Fruit fly (Drosophila melanogaster) whole organism, embryonic: Measurements from ENCODE around the gene Rbp4.

Source experiments
- Aef1 ChIP-seq: fragments of 200-800 bp; sonication (Bioruptor generic); IDR thresholded peaks from 3 replicates; pipeline ENCODE4 v1.3.6; 2022; ENCODE audit warnings: missing biosample characterization, missing genetic modification characterization
- Blimp-1 ChIP-seq: fragments of 200-800 bp; sonication (Bioruptor generic); optimal IDR thresholded peaks from 3 replicates; lab custom pipeline; 2018; ENCODE audit warnings: missing biosample characterization, missing genetic modification characterization, mild to moderate bottlenecking, moderate library complexity, missing genetic modification reagents
- CG10267 ChIP-seq: fragments of 200-800 bp; sonication (Bioruptor generic); optimal IDR thresholded peaks from 2 replicates; lab custom pipeline; 2018; ENCODE audit warnings: missing biosample characterization, mild to moderate bottlenecking, missing genetic modification characterization, moderate library complexity
- CG10543 ChIP-seq: fragments of 200-800 bp; sonication (Bioruptor generic); optimal IDR thresholded peaks from 3 replicates; lab custom pipeline; 2017; ENCODE audit warnings: missing biosample characterization, mild to moderate bottlenecking, missing genetic modification characterization, moderate library complexity
- CG10565 ChIP-seq: fragments of 200-800 bp; sonication (Bioruptor generic); optimal IDR thresholded peaks from 3 replicates; lab custom pipeline; 2016; ENCODE audit warnings: missing biosample characterization, mild to moderate bottlenecking, missing genetic modification characterization
- CG12155 ChIP-seq: fragments of 200-800 bp; sonication (Bioruptor generic); optimal IDR thresholded peaks from 3 replicates; lab custom pipeline; 2016; ENCODE audit warnings: missing biosample characterization, missing genetic modification characterization
- CG12391 ChIP-seq: fragments of 200-800 bp; sonication (Bioruptor generic); optimal IDR thresholded peaks from 3 replicates; lab custom pipeline; 2018; ENCODE audit warnings: missing biosample characterization, mild to moderate bottlenecking, missing genetic modification characterization, moderate library complexity
- CG12769 ChIP-seq: fragments of 200-800 bp; sonication (Bioruptor generic); optimal IDR thresholded peaks from 2 replicates; lab custom pipeline; 2019; ENCODE audit warnings: missing biosample characterization, mild to moderate bottlenecking, missing genetic modification characterization, moderate library complexity
- CG13123 ChIP-seq: fragments of 200-800 bp; sonication (Bioruptor generic); optimal IDR thresholded peaks from 2 replicates; lab custom pipeline; 2016; ENCODE audit warnings: missing biosample characterization, missing genetic modification characterization
- CG13296 ChIP-seq: fragments of 200-800 bp; sonication (Bioruptor generic); optimal IDR thresholded peaks from 3 replicates; lab custom pipeline; 2018; ENCODE audit warnings: missing biosample characterization, mild to moderate bottlenecking, missing genetic modification characterization
- CG15514 ChIP-seq: fragments of 200-800 bp; sonication (Bioruptor generic); optimal IDR thresholded peaks from 3 replicates; lab custom pipeline; 2017; ENCODE audit warnings: missing biosample characterization, missing genetic modification characterization, mild to moderate bottlenecking, moderate library complexity, missing genetic modification reagents
- CG1792 ChIP-seq: fragments of 200-800 bp; sonication (Bioruptor generic); optimal IDR thresholded peaks from 2 replicates; lab custom pipeline; 2016; ENCODE audit warnings: missing biosample characterization, missing genetic modification characterization
- CG2875 ChIP-seq: fragments of 200-800 bp; sonication (Bioruptor generic); optimal IDR thresholded peaks from 2 replicates; lab custom pipeline; 2017; ENCODE audit warnings: missing biosample characterization, mild to moderate bottlenecking, missing genetic modification characterization, missing genetic modification reagents
- CG2889 ChIP-seq: fragments of 200-800 bp; sonication (Bioruptor generic); IDR thresholded peaks from 3 replicates; pipeline ENCODE4 v1.3.6; 2022; ENCODE audit warnings: missing biosample characterization, missing genetic modification characterization
- CG30403 ChIP-seq: fragments of 200-800 bp; sonication (Bioruptor generic); optimal IDR thresholded peaks from 3 replicates; lab custom pipeline; 2016; ENCODE audit warnings: missing biosample characterization, missing genetic modification characterization
- CG31224 ChIP-seq: fragments of 200-800 bp; sonication (Bioruptor generic); IDR thresholded peaks from 2 replicates; pipeline ENCODE4 v1.3.6; 2022; ENCODE audit warnings: missing biosample characterization, missing genetic modification characterization
- CG4854 ChIP-seq: fragments of 200-800 bp; sonication (Bioruptor generic); optimal IDR thresholded peaks from 2 replicates; lab custom pipeline; 2016; ENCODE audit warnings: missing biosample characterization, missing genetic modification characterization, inconsistent platforms
- CG8359 ChIP-seq: fragments of 200-800 bp; sonication (Bioruptor generic); optimal IDR thresholded peaks from 2 replicates; lab custom pipeline; 2017; ENCODE audit warnings: missing biosample characterization, mild to moderate bottlenecking, missing genetic modification characterization, borderline replicate concordance
- Dfd ChIP-seq, 2 experiments: fragments of >200 bp; optimal IDR thresholded peaks; 2 replicates each; lab custom pipeline; 2017; ENCODE audit warnings: missing biosample characterization in 2 of 2, missing genetic modification characterization in 2 of 2
- Dip3 ChIP-seq: fragments of 200-800 bp; sonication (Bioruptor generic); optimal IDR thresholded peaks from 3 replicates; lab custom pipeline; 2016; ENCODE audit warnings: missing biosample characterization, missing genetic modification characterization
- Doc2 ChIP-seq: fragments of 200-800 bp; sonication (Bioruptor generic); IDR thresholded peaks from 2 replicates; pipeline ENCODE4 v1.3.6; 2022; ENCODE audit warnings: missing biosample characterization, missing genetic modification characterization
- Ets97D ChIP-seq: fragments of 200-800 bp; sonication (Bioruptor generic); optimal IDR thresholded peaks from 3 replicates; lab custom pipeline; 2016; ENCODE audit warnings: missing biosample characterization, missing genetic modification characterization
- Fer2 ChIP-seq: fragments of 200-800 bp; sonication (Bioruptor generic); optimal IDR thresholded peaks from 2 replicates; lab custom pipeline; 2018; ENCODE audit warnings: missing biosample characterization, mild to moderate bottlenecking, missing genetic modification characterization, moderate library complexity
- Hsf ChIP-seq: fragments of 200-800 bp; sonication (Bioruptor generic); optimal IDR thresholded peaks from 3 replicates; lab custom pipeline; 2016; ENCODE audit warnings: missing biosample characterization, missing genetic modification characterization
- Poxn ChIP-seq: fragments of 200-800 bp; sonication (Bioruptor generic); IDR thresholded peaks from 2 replicates; pipeline ENCODE4 v1.3.6; 2022; ENCODE audit warnings: missing biosample characterization, missing genetic modification characterization
- Ravus ChIP-seq: fragments of 200-800 bp; sonication (Bioruptor generic); IDR thresholded peaks from 2 replicates; pipeline ENCODE4 v1.3.6; 2022; ENCODE audit warnings: missing biosample characterization, missing genetic modification characterization
- Scr ChIP-seq: fragments of 200-800 bp; sonication (Bioruptor generic); IDR thresholded peaks from 2 replicates; pipeline ENCODE4 v1.3.6; 2022; ENCODE audit warnings: missing biosample characterization, missing genetic modification characterization; ENCODE audit not compliant: partially characterized antibody
- Side ChIP-seq: fragments of 200-800 bp; sonication (Bioruptor generic); optimal IDR thresholded peaks from 2 replicates; lab custom pipeline; 2016; ENCODE audit warnings: missing biosample characterization, missing genetic modification characterization
- Sry-β ChIP-seq: fragments of 200-800 bp; sonication (Bioruptor generic); optimal IDR thresholded peaks from 2 replicates; lab custom pipeline; 2018; ENCODE audit warnings: missing biosample characterization, mild to moderate bottlenecking, missing genetic modification characterization, moderate library complexity
- Ssrp ChIP-seq: fragments of 200-800 bp; sonication (Bioruptor generic); optimal IDR thresholded peaks from 2 replicates; lab custom pipeline; 2018; ENCODE audit warnings: missing biosample characterization, mild to moderate bottlenecking, missing genetic modification characterization, moderate library complexity
- Usf ChIP-seq: fragments of 200-800 bp; sonication (Bioruptor generic); optimal IDR thresholded peaks from 2 replicates; lab custom pipeline; 2017; ENCODE audit warnings: missing genotype, missing biosample characterization, missing genetic modification characterization
- dan ChIP-seq: fragments of 200-800 bp; sonication (Bioruptor generic); IDR thresholded peaks from 2 replicates; pipeline ENCODE4 v1.3.6; 2022; ENCODE audit warnings: missing biosample characterization, missing genetic modification characterization
- danr ChIP-seq: fragments of 200-800 bp; sonication (Bioruptor generic); IDR thresholded peaks from 2 replicates; pipeline ENCODE4 v1.3.6; 2022; ENCODE audit warnings: missing biosample characterization, missing genetic modification characterization
- dimm ChIP-seq: fragments of 200-800 bp; sonication (Bioruptor generic); IDR thresholded peaks from 2 replicates; pipeline ENCODE4 v1.3.6; 2022; ENCODE audit warnings: missing biosample characterization, missing genetic modification characterization
- ewg ChIP-seq: fragments of 200-800 bp; sonication (Bioruptor generic); optimal IDR thresholded peaks from 3 replicates; lab custom pipeline; 2017; ENCODE audit warnings: mild to moderate bottlenecking, missing biosample characterization, missing genetic modification reagents, missing genetic modification characterization
- fd96Cb ChIP-seq: fragments of 200-800 bp; sonication (Bioruptor generic); optimal IDR thresholded peaks from 2 replicates; lab custom pipeline; 2018; ENCODE audit warnings: missing biosample characterization, mild to moderate bottlenecking, missing genetic modification characterization, moderate library complexity
- grau ChIP-seq: fragments of 200-800 bp; optimal IDR thresholded peaks from 3 replicates; lab custom pipeline; 2019; ENCODE audit warnings: missing biosample characterization, mild to moderate bottlenecking, missing genetic modification characterization, moderate library complexity
- hb ChIP-seq: fragments of 200-800 bp; sonication (Bioruptor generic); IDR thresholded peaks from 3 replicates; pipeline ENCODE4 v1.3.6; 2022; ENCODE audit warnings: missing biosample characterization, missing genetic modification characterization; ENCODE audit not compliant: partially characterized antibody
- nau ChIP-seq: fragments of 200-800 bp; sonication (Bioruptor generic); optimal IDR thresholded peaks from 3 replicates; lab custom pipeline; 2017; ENCODE audit warnings: missing biosample characterization, mild to moderate bottlenecking, missing genetic modification characterization, missing genetic modification reagents
- nerfin-2 ChIP-seq: fragments of 200-800 bp; sonication (Bioruptor generic); IDR thresholded peaks from 2 replicates; pipeline ENCODE4 v1.3.6; 2022; ENCODE audit warnings: missing biosample characterization, missing genetic modification characterization; ENCODE audit not compliant: partially characterized antibody
- odd ChIP-seq: fragments of 200-800 bp; sonication (Bioruptor generic); optimal IDR thresholded peaks from 2 replicates; lab custom pipeline; 2017; ENCODE audit warnings: missing biosample characterization, mild to moderate bottlenecking, missing genetic modification characterization
- onecut ChIP-seq: fragments of 200-800 bp; sonication (Bioruptor generic); IDR thresholded peaks from 2 replicates; pipeline ENCODE4 v1.3.6; 2022; ENCODE audit warnings: missing biosample characterization, missing genetic modification characterization
- p53 ChIP-seq: fragments of 200-800 bp; sonication (Bioruptor generic); optimal IDR thresholded peaks from 2 replicates; lab custom pipeline; 2016; ENCODE audit warnings: missing biosample characterization, missing genetic modification characterization
- pnt ChIP-seq: fragments of 200-800 bp; sonication (Bioruptor generic); optimal IDR thresholded peaks from 3 replicates; lab custom pipeline; 2016; ENCODE audit warnings: missing biosample characterization, missing genetic modification characterization
- run ChIP-seq: fragments of 200-800 bp; sonication (Bioruptor generic); optimal IDR thresholded peaks from 3 replicates; lab custom pipeline; 2018; ENCODE audit warnings: missing biosample characterization, mild to moderate bottlenecking, missing genetic modification characterization
- scrt ChIP-seq: fragments of 200-800 bp; sonication (Bioruptor generic); optimal IDR thresholded peaks from 2 replicates; lab custom pipeline; 2018; ENCODE audit warnings: missing biosample characterization, mild to moderate bottlenecking, missing genetic modification characterization, moderate library complexity
- sug ChIP-seq: fragments of 200-800 bp; optimal IDR thresholded peaks from 2 replicates; lab custom pipeline; 2019; ENCODE audit warnings: missing biosample characterization, mild to moderate bottlenecking, missing genetic modification characterization, moderate library complexity
- z ChIP-seq: fragments of 200-800 bp; sonication (Bioruptor generic); IDR thresholded peaks from 3 replicates; pipeline ENCODE4 v1.3.6; 2022; ENCODE audit warnings: missing biosample characterization, missing genetic modification characterization

Gene Rbp4

DNA sequence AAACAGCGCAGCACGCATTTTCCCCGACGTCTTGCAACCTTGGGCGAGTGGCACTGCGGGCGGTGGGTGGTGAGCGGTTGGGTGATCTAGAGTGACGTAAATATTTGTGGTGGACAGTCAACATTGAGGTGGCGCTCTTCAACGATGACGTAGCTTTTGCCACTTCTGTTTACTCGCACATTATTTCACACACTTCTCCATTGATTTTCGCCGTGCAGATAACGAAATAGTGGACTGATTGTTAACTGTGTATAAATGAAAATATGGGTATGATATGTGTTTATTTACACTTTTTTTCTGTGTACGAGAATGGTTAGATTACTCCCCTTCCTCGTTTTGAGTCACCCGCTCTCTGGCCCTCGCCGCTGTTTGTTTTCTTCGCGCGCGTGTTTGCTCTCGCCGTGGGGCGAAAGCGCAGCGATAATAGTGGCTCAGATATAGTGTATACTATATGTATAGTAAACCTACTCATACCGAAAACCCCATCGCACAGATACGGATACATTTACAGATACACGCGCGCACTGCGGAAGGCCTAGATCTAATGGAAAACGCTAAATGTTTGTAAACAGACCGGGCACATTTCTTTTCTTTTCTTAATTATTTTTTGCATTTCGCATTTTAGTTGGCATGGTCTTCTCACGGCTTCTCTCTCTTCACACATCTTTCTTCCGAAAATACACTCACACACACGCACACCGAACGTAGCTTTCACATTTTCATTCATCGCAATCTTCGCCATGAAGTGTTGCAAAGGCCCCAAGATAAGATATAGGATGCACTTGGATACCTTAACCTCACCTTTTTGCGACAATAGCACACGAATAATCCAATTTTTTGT is 30.4 kb upstream of the Rbp4 start, which contains the start of gene omd (continued):
- TF ChIP-seq ewg (GFP tag; lab: Kevin White, UChicago) (peak; percentile 28), pnt (peak; percentile 51), Blimp-1 (no peak), CG13296 (peak; percentile 75), z (GFP tag; lab: Robert Waterston, UW) (0 out of 3 replicates have a peak, but pooled peaks have one; percentile 24), CG12155 (GFP tag; lab: Kevin White, UChicago) (peak; percentile 8), CG8359 (GFP tag; lab: Kevin White, UChicago) (peak; percentile 41), Hsf (peak; percentile 64), run (tag; lab: Kevin White, UChicago) (no peak), CG2875 (GFP tag; lab: Kevin White, UChicago) (peak; percentile 63), onecut (GFP tag; lab: Robert Waterston, UW) (peak; percentile 72), Poxn (GFP tag; lab: Robert Waterston, UW) (peak; percentile 19; the same call in 1 of the 2 replicates), nau (no peak), Usf (peak; percentile 24), CG10565 (no peak), CG30403 (GFP tag; lab: Kevin White, UChicago) (peak; percentile 9), dimm (GFP tag; lab: Robert Waterston, UW) (no peak), fd96Cb (no peak), sug (tag; lab: Kevin White, UChicago) (peak; percentile 95), CG12391 (tag; lab: Kevin White, UChicago) (peak; percentile 37), CG31224 (GFP tag; lab: Robert Waterston, UW) (peak; percentile 40; the same call in 1 of the 2 replicates), Sry-β (GFP tag; lab: Kevin White, UChicago) (peak; percentile 32), odd (GFP tag; lab: Kevin White, UChicago) (no peak), Side (GFP tag; lab: Kevin White, UChicago) (peak; percentile 78), CG13123 (GFP tag; lab: Kevin White, UChicago) (peak; percentile 33), CG12769 (tag; lab: Kevin White, UChicago) (no peak), Ravus (GFP tag; lab: Robert Waterston, UW) (no peak; the same call in 1 of the 2 replicates), nerfin-2 (GFP tag; lab: Robert Waterston, UW) (no peak), dan (GFP tag; lab: Robert Waterston, UW) (no peak), CG10543 (GFP tag; lab: Kevin White, UChicago) (peak; percentile 83), grau (no peak), Ssrp (no peak), Dip3 (GFP tag; lab: Kevin White, UChicago) (no peak), Ets97D (GFP tag; lab: Kevin White, UChicago) (no peak), scrt (no peak), hb (no peak), Scr (GFP tag; lab: Robert Waterston, UW) (no peak), CG10267 (tag; lab: Kevin White, UChicago) (peak; percentile 2), CG15514 (GFP tag; lab: Kevin White, UChicago) (no peak), danr (GFP tag; lab: Robert Waterston, UW) (no peak), Aef1 (peak; percentile 44; the same call in 2 of the 3 replicates), p53 (peak; percentile 39), Fer2 (tag; lab: Kevin White, UChicago) (no peak), CG4854 (GFP tag; lab: Kevin White, UChicago) (peak; percentile 38), CG1792 (GFP tag; lab: Kevin White, UChicago) (peak; percentile 52), Dfd (GFP tag; optimal IDR thresholded peaks at IDR 0.05; lab: Kevin White, UChicago) (no peak), Doc2 (GFP tag; lab: Robert Waterston, UW) (no peak), CG2889 (GFP tag; lab: Robert Waterston, UW) (no peak)
